Fruit fly (Drosophila melanogaster): ENCODE measurements around the gene CecA2.

Gene CecA2

dm6 chr3R:30222236-30222635 lies 10.3 kb downstream of the CecA2 start (continued):
- TF ChIP-seq CG11504 (tag; optimal IDR thresholded peaks at IDR 0.05) = peak; percentile 34
- TF ChIP-seq H15 (GFP tag; IDR thresholded peaks at IDR 0.05) = 0 out of 3 replicates have a peak, but pooled peaks have one; percentile 14
- peak; percentile 18 for TF ChIP-seq grau (tag; optimal IDR thresholded peaks at IDR 0.05)
- TF ChIP-seq row (GFP tag; IDR thresholded peaks at IDR 0.05) = peak; percentile 65
- no peak for TF ChIP-seq Sin3A (optimal IDR thresholded peaks at IDR 0.05)
- TF ChIP-seq Sox100B (GFP tag; optimal IDR thresholded peaks at IDR 0.05) = peak; percentile 8
- TF ChIP-seq bcd (GFP tag; optimal IDR thresholded peaks at IDR 0.05) = no peak
- TF ChIP-seq CG7556 (GFP tag; optimal IDR thresholded peaks at IDR 0.05) = peak; percentile 19
- TF ChIP-seq sim (GFP tag; IDR thresholded peaks at IDR 0.05) = 0 out of 2 replicates have a peak, but pooled peaks have one; percentile 42
- TF ChIP-seq CG9727 (GFP tag; optimal IDR thresholded peaks at IDR 0.05) = peak; percentile 20
- TF ChIP-seq slbo (GFP tag; IDR thresholded peaks at IDR 0.05) = peak; percentile 25; the same call in 1 of the 2 replicates
- TF ChIP-seq ara (GFP tag; IDR thresholded peaks at IDR 0.05) = peak; percentile 60; the same call in 1 of the 2 replicates
- TF ChIP-seq caup (GFP tag; optimal IDR thresholded peaks at IDR 0.05; ENCODE audit: severe bottlenecking) = no peak
- peak; percentile 46 for TF ChIP-seq sens (GFP tag)
- TF ChIP-seq otp (GFP tag; IDR thresholded peaks at IDR 0.05) = 0 out of 3 replicates have a peak, but pooled peaks have one; percentile 12
- TF ChIP-seq hkb (optimal IDR thresholded peaks at IDR 0.05) = no peak
- peak; percentile 59; the same call in 1 of the 2 replicates for TF ChIP-seq hkb (GFP tag; IDR thresholded peaks at IDR 0.05)

DNA sequence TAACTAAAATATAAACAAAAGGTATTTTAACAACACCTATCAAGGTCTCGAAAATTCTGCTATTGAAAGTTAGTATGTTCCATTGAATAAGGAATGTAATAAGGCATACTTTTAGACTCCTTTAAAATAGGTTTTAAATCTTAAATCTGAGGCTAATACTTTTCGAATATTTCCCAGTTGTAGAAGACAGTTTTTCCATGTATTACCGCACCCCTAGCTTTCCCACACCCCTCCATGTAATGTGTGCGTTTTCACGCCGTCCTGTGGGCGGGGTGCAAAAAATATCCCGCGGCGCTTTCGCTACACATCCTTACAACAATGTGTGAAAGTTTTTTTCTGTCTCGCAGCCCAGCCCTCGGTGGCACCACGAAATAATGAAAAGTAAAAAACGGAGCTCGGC lies 12.6 kb downstream of the CecA2 start:
- TF ChIP-seq CG31388 (GFP tag; optimal IDR thresholded peaks at IDR 0.05) (no peak), CG6175 (GFP tag; IDR thresholded peaks at IDR 0.05) (no peak), bcd (GFP tag; optimal IDR thresholded peaks at IDR 0.05) (no peak), Oli (tag; optimal IDR thresholded peaks at IDR 0.05) (no peak), dysf (GFP tag; IDR thresholded peaks at IDR 0.05) (no peak), Fer1 (GFP tag; optimal IDR thresholded peaks at IDR 0.05) (peak; percentile 8), BtbVII (GFP tag; optimal IDR thresholded peaks at IDR 0.05) (no peak), CG34376 (GFP tag; optimal IDR thresholded peaks at IDR 0.05) (no peak), ara (GFP tag; IDR thresholded peaks at IDR 0.05) (no peak), fd64A (GFP tag; optimal IDR thresholded peaks at IDR 0.05) (no peak), sqz (GFP tag; optimal IDR thresholded peaks at IDR 0.05) (peak; percentile 14), CG8924 (tag; optimal IDR thresholded peaks at IDR 0.05) (peak; percentile 1), ro (GFP tag; IDR thresholded peaks at IDR 0.05) (no peak), CG18262 (tag; optimal IDR thresholded peaks at IDR 0.05) (peak; percentile 18), pan (optimal IDR thresholded peaks at IDR 0.05) (no peak), pan (GFP tag; optimal IDR thresholded peaks at IDR 0.05 in 1 of 2, IDR thresholded peaks at IDR 0.05 in 1 of 2) (no peak), Hr51 (GFP tag; optimal IDR thresholded peaks at IDR 0.05) (peak in 1 of 2 experiments; percentile 12), Dp (GFP tag; optimal IDR thresholded peaks at IDR 0.05) (no peak), fu2 (GFP tag; optimal IDR thresholded peaks at IDR 0.05) (no peak), CG2120 (GFP tag; optimal IDR thresholded peaks at IDR 0.05) (peak; percentile 23), Antp (GFP tag; optimal IDR thresholded peaks at IDR 0.05) (no peak), peb (GFP tag; IDR thresholded peaks at IDR 0.05) (no peak), grau (tag; optimal IDR thresholded peaks at IDR 0.05) (peak; percentile 11), CG10959 (GFP tag; IDR thresholded peaks at IDR 0.05) (no peak), Atf6 (GFP tag; IDR thresholded peaks at IDR 0.05) (no peak), CG2678 (tag; optimal IDR thresholded peaks at IDR 0.05) (peak; percentile 39), CG9609 (GFP tag; optimal IDR thresholded peaks at IDR 0.05) (no peak), Kr (GFP tag; optimal IDR thresholded peaks at IDR 0.05) (no peak), bigmax (GFP tag; optimal IDR thresholded peaks at IDR 0.05) (no peak), CG10654 (GFP tag; optimal IDR thresholded peaks at IDR 0.05) (no peak), gsb-n (tag; optimal IDR thresholded peaks at IDR 0.05) (peak; percentile 23), HHEX (GFP tag; optimal IDR thresholded peaks at IDR 0.05) (no peak), pita (GFP tag; optimal IDR thresholded peaks at IDR 0.05) (no peak), bsh (GFP tag; optimal IDR thresholded peaks at IDR 0.05) (peak in 1 of 2 experiments; percentile 26), Bteb2 (GFP tag; optimal IDR thresholded peaks at IDR 0.05) (no peak), CG17359 (tag; optimal IDR thresholded peaks at IDR 0.05) (no peak), CG33557 (GFP tag; optimal IDR thresholded peaks at IDR 0.05) (no peak)

All from whole organism, embryonic.